Fruit fly (Drosophila melanogaster) whole organism, prepupa: ENCODE data around the gene CG15468.

ENCODE experiments used
- CG31627 ChIP-seq: fragments of 200-800 bp; sonication (Bioruptor generic); optimal IDR thresholded peaks from 3 replicates; lab custom pipeline; 2016; ENCODE audit warnings: missing biosample characterization, missing genetic modification characterization
- CG3919 ChIP-seq: fragments of 200-800 bp; sonication (Bioruptor generic); optimal IDR thresholded peaks from 3 replicates; lab custom pipeline; 2016; ENCODE audit warnings: missing biosample characterization, missing genetic modification characterization
- Ets21C ChIP-seq: fragments of 200-800 bp; sonication (Bioruptor generic); optimal IDR thresholded peaks from 3 replicates; lab custom pipeline; 2016; ENCODE audit warnings: missing biosample characterization, missing genetic modification characterization
- Gug ChIP-seq: fragments of 200-800 bp; sonication (Bioruptor generic); IDR thresholded peaks from 2 replicates; pipeline ENCODE4 v1.3.6; 2022; ENCODE audit warnings: missing biosample characterization, missing genetic modification characterization
- Sox15 ChIP-seq: fragments of 200-800 bp; sonication (Bioruptor generic); optimal IDR thresholded peaks from 3 replicates; lab custom pipeline; 2016; ENCODE audit warnings: missing biosample characterization, missing genetic modification characterization
- achi ChIP-seq: fragments of 200-800 bp; sonication (Bioruptor generic); optimal IDR thresholded peaks from 3 replicates; lab custom pipeline; 2016; ENCODE audit warnings: missing biosample characterization, missing genetic modification characterization
- cyc ChIP-seq: fragments of 200-800 bp; sonication (Bioruptor generic); optimal IDR thresholded peaks from 3 replicates; lab custom pipeline; 2016; ENCODE audit warnings: missing biosample characterization, missing genetic modification characterization
- net ChIP-seq: fragments of 200-800 bp; sonication (Bioruptor generic); optimal IDR thresholded peaks from 3 replicates; lab custom pipeline; 2016; ENCODE audit warnings: missing biosample characterization, missing genetic modification characterization
- vri ChIP-seq: fragments of 200-800 bp; sonication (Bioruptor generic); optimal IDR thresholded peaks from 3 replicates; lab custom pipeline; 2016; ENCODE audit warnings: missing biosample characterization, mild to moderate bottlenecking, missing genetic modification characterization

DNA sequence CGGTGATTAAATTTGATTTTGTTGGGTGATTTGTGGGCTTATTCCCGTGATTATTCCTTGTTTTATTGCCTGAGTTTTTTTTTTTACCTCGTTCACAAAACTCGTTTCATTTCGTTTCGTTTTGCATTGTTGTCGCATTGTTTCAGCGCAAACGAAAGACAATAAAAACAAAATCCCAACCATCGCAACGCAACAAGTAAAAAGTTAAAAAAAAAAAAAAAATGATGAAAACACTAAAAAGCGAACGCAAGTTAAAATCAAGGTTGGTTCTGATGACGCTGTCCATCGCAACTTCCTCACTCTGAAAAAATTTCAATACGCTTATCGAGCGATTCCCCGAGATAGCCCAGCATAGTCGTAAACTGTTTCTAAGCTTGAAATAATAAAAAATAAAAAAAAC lies 19.4 kb downstream of the CG15468 start:
- TF ChIP-seq cyc: no peak
- TF ChIP-seq achi (GFP tag; lab: Kevin White, UChicago): no peak
- no peak for TF ChIP-seq Ets21C (GFP tag; lab: Kevin White, UChicago)
- TF ChIP-seq CG31627: no peak
- TF ChIP-seq Gug: no peak
- TF ChIP-seq net (GFP tag; lab: Kevin White, UChicago): no peak
- TF ChIP-seq CG3919 (GFP tag; lab: Kevin White, UChicago): no peak
- TF ChIP-seq vri (GFP tag; lab: Kevin White, UChicago): no peak
- no peak for TF ChIP-seq Sox15 (GFP tag; lab: Kevin White, UChicago)
